Worm (Caenorhabditis elegans) whole organism, midembryonic: Measurements from ENCODE around the gene cest-8.

Experiments used
- T22C8.4 ChIP-seq: fragments of 200-800 bp; sonication (Bioruptor generic); IDR thresholded peaks from 2 replicates; pipeline ENCODE4 v1.3.6; 2022; ENCODE audit warnings: missing genetic modification characterization, missing compliant biosample characterization
- cog-1 ChIP-seq: sonication (generic microtip); optimal IDR thresholded peaks from 2 replicates; lab custom pipeline; 2016; ENCODE audit warnings: missing genetic modification characterization, missing compliant biosample characterization
- flt-1 ChIP-seq: fragments of 200-800 bp; sonication (Bioruptor generic); IDR thresholded peaks from 2 replicates; pipeline ENCODE4 v1.3.6; 2022; ENCODE audit warnings: missing genetic modification characterization, missing compliant biosample characterization
- klf-2 ChIP-seq: fragments of 200-800 bp; sonication (Bioruptor generic); conservative IDR thresholded peaks from 2 replicates; pipeline ENCODE4 v1.3.6; 2022; ENCODE audit warnings: missing genetic modification reagents, missing genetic modification characterization, missing compliant biosample characterization
- med-1 ChIP-seq: sonication (generic microtip); optimal IDR thresholded peaks from 2 replicates; lab custom pipeline; 2017; ENCODE audit warnings: missing genetic modification characterization, mild to moderate bottlenecking, missing compliant biosample characterization, antibody characterized with exemption, missing genetic modification reagents; ENCODE audit not compliant: insufficient read depth
- ref-1 ChIP-seq: fragments of 200-800 bp; sonication (Bioruptor generic); conservative IDR thresholded peaks from 2 replicates; pipeline ENCODE4 v1.3.6; 2022; ENCODE audit warnings: missing genetic modification reagents, missing genetic modification characterization, missing compliant biosample characterization
- tab-1 ChIP-seq: fragments of 200-800 bp; sonication (Bioruptor generic); IDR thresholded peaks from 2 replicates; pipeline ENCODE4 v1.3.6; 2022; ENCODE audit warnings: missing genetic modification characterization, missing compliant biosample characterization
- ztf-23 ChIP-seq: fragments of 200-800 bp; sonication (Bioruptor generic); IDR thresholded peaks from 2 replicates; pipeline ENCODE4 v1.3.6; 2022; ENCODE audit warnings: missing genetic modification reagents, missing genetic modification characterization, missing compliant biosample characterization
- ztf-29 ChIP-seq: fragments of 200-800 bp; sonication (Bioruptor generic); IDR thresholded peaks from 2 replicates; pipeline ENCODE4 v1.3.6; 2022; ENCODE audit warnings: missing genetic modification reagents, missing genetic modification characterization, missing compliant biosample characterization

Gene cest-8

ce11 chrX:12212801-12213200, 6.7 kb upstream of the cest-8 start, which contains the start of gene cab-1:
TSS of gene cab-1 (minus strand) at chrX:12212901.
- TF ChIP-seq T22C8.4 (GFP tag; lab: Robert Waterston, UW) (no peak), ztf-29 (GFP tag; lab: Robert Waterston, UW) (no peak), ztf-23 (GFP tag; lab: Robert Waterston, UW) (no peak), klf-2 (GFP tag; lab: Robert Waterston, UW) (no peak), tab-1 (no peak), cog-1 (tag; lab: Kevin White, UChicago) (no peak), ref-1 (GFP tag; lab: Robert Waterston, UW) (no peak), med-1 (GFP tag; lab: Kevin White, UChicago) (no peak), flt-1 (GFP tag; lab: Robert Waterston, UW) (no peak)

- TF ChIP-seq med-1 (GFP tag; lab: Kevin White, UChicago) (no peak), ref-1 (GFP tag; lab: Robert Waterston, UW) (no peak), ztf-29 (GFP tag; lab: Robert Waterston, UW) (no peak), flt-1 (GFP tag; lab: Robert Waterston, UW) (no peak), cog-1 (tag; lab: Kevin White, UChicago) (no peak), klf-2 (GFP tag; lab: Robert Waterston, UW) (no peak), ztf-23 (GFP tag; lab: Robert Waterston, UW) (no peak), T22C8.4 (GFP tag; lab: Robert Waterston, UW) (no peak), tab-1 (no peak)
Measured at ce11 chrX:12216943-12217342, 2.5 kb upstream of the cest-8 start, which contains the start of gene C23H4.8. TSS of gene C23H4.8 (plus strand) at chrX:12217243.

- TF ChIP-seq ref-1 (GFP tag; lab: Robert Waterston, UW) (no peak), med-1 (GFP tag; lab: Kevin White, UChicago) (no peak), tab-1 (no peak), ztf-29 (GFP tag; lab: Robert Waterston, UW) (no peak), ztf-23 (GFP tag; lab: Robert Waterston, UW) (no peak), cog-1 (tag; lab: Kevin White, UChicago) (no peak), klf-2 (GFP tag; lab: Robert Waterston, UW) (no peak), flt-1 (GFP tag; lab: Robert Waterston, UW) (no peak), T22C8.4 (GFP tag; lab: Robert Waterston, UW) (no peak)
Measured at ce11 chrX:12221817-12222216, 2.4 kb downstream of the cest-8 start, which contains the start of gene cest-9.2. TSS of gene cest-9.2 (plus strand) at chrX:12222117.

ce11 chrX:12222723-12223122, 3.3 kb downstream of the cest-8 start:
- TF ChIP-seq med-1 (GFP tag; lab: Kevin White, UChicago) (no peak), klf-2 (GFP tag; lab: Robert Waterston, UW) (no peak)

ce11 chrX:12225970-12226369, 6.5 kb downstream of the cest-8 start, which contains the start of gene cest-9.1:
TSS of gene cest-9.1 (plus strand) at chrX:12226182.
- TF ChIP-seq T22C8.4 (GFP tag; lab: Robert Waterston, UW) = no peak
- no peak for TF ChIP-seq klf-2 (GFP tag; lab: Robert Waterston, UW)
- no peak for TF ChIP-seq ztf-23 (GFP tag; lab: Robert Waterston, UW)
- TF ChIP-seq ztf-29 (GFP tag; lab: Robert Waterston, UW) = no peak
- no peak for TF ChIP-seq tab-1
- no peak for TF ChIP-seq ref-1 (GFP tag; lab: Robert Waterston, UW)
- TF ChIP-seq med-1 (GFP tag; lab: Kevin White, UChicago) = no peak

- no peak for TF ChIP-seq flt-1 (GFP tag; lab: Robert Waterston, UW)
- no peak for TF ChIP-seq klf-2 (GFP tag; lab: Robert Waterston, UW)
- no peak for TF ChIP-seq ztf-23 (GFP tag; lab: Robert Waterston, UW)
- no peak for TF ChIP-seq ref-1 (GFP tag; lab: Robert Waterston, UW)
- TF ChIP-seq tab-1 = no peak
- TF ChIP-seq ztf-29 (GFP tag; lab: Robert Waterston, UW) = no peak
- no peak for TF ChIP-seq med-1 (GFP tag; lab: Kevin White, UChicago)
- no peak for TF ChIP-seq cog-1 (tag; lab: Kevin White, UChicago)
- TF ChIP-seq T22C8.4 (GFP tag; lab: Robert Waterston, UW) = no peak
Measured at ce11 chrX:12227130-12227529, 7.7 kb downstream of the cest-8 start.

- no peak for TF ChIP-seq cog-1 (tag; lab: Kevin White, UChicago)
- TF ChIP-seq klf-2 (GFP tag; lab: Robert Waterston, UW) = no peak
- no peak for TF ChIP-seq T22C8.4 (GFP tag; lab: Robert Waterston, UW)
- no peak for TF ChIP-seq ref-1 (GFP tag; lab: Robert Waterston, UW)
- no peak for TF ChIP-seq ztf-23 (GFP tag; lab: Robert Waterston, UW)
- TF ChIP-seq ztf-29 (GFP tag; lab: Robert Waterston, UW) = no peak
- TF ChIP-seq tab-1 = no peak
- TF ChIP-seq med-1 (GFP tag; lab: Kevin White, UChicago) = no peak
- TF ChIP-seq flt-1 (GFP tag; lab: Robert Waterston, UW) = no peak
Measured at ce11 chrX:12229651-12230050, 10.2 kb downstream of the cest-8 start, which contains the start of gene cest-7. TSS of gene cest-7 (plus strand) at chrX:12229951.

ce11 chrX:12230357-12230756, 10.9 kb downstream of the cest-8 start:
- TF ChIP-seq ref-1 (GFP tag; lab: Robert Waterston, UW) (no peak), T22C8.4 (GFP tag; lab: Robert Waterston, UW) (no peak), klf-2 (GFP tag; lab: Robert Waterston, UW) (no peak), med-1 (GFP tag; lab: Kevin White, UChicago) (no peak), flt-1 (GFP tag; lab: Robert Waterston, UW) (no peak), ztf-29 (GFP tag; lab: Robert Waterston, UW) (no peak), ztf-23 (GFP tag; lab: Robert Waterston, UW) (no peak), tab-1 (no peak), cog-1 (tag; lab: Kevin White, UChicago) (no peak)

- TF ChIP-seq cog-1 (tag; lab: Kevin White, UChicago) = no peak
- no peak for TF ChIP-seq med-1 (GFP tag; lab: Kevin White, UChicago)
- no peak for TF ChIP-seq flt-1 (GFP tag; lab: Robert Waterston, UW)
- TF ChIP-seq tab-1 = no peak
Measured at ce11 chrX:12234424-12234823, 15.0 kb downstream of the cest-8 start.
